Fruit fly (Drosophila melanogaster): ENCODE measurements around the gene alphaTub85E.

Gene alphaTub85E

DNA sequence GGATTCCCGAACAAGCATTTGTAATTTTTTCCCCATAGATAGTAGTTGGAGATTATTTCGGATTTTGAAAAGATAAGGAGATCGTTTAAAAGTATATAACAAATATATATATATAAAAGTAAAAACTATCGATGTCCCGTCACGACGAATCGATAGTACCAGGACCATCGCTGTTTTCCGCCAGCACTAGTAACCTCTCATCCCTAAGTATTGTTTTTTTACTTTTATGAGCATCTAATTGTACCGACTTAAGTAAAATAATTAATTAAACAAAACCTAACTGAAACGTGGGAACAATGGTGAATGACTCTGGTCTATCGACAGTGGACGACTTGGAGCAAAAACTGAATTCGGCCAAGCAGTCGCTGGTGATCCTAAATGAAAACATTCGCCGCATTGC, 7.7 kb upstream of the alphaTub85E start, which contains the start of gene Pnn:
TSS of gene Pnn (plus strand) at position 187 of the 400 bp plus-strand sequence.
- TF ChIP-seq Vsx2 (GFP tag; optimal IDR thresholded peaks at IDR 0.05; ENCODE audit: partially characterized antibody) = no peak
- no peak for TF ChIP-seq Rel (GFP tag; optimal IDR thresholded peaks at IDR 0.05)
- TF ChIP-seq Rel (tag; optimal IDR thresholded peaks at IDR 0.05) = peak; percentile 68
- no peak for TF ChIP-seq N (GFP tag; optimal IDR thresholded peaks at IDR 0.05)
- no peak for TF ChIP-seq Mio (GFP tag; optimal IDR thresholded peaks at IDR 0.05)
- TF ChIP-seq CrebA (GFP tag; optimal IDR thresholded peaks at IDR 0.05; ENCODE audit: borderline replicate concordance) = no peak
- TF ChIP-seq sage (GFP tag; optimal IDR thresholded peaks at IDR 0.05) = peak; percentile 32
- TF ChIP-seq Hr78 (GFP tag; optimal IDR thresholded peaks at IDR 0.05) = no peak
- TF ChIP-seq woc (GFP tag; optimal IDR thresholded peaks at IDR 0.05) = peak; percentile 39
- TF ChIP-seq fru (GFP tag; optimal IDR thresholded peaks at IDR 0.05) = no peak

DNA sequence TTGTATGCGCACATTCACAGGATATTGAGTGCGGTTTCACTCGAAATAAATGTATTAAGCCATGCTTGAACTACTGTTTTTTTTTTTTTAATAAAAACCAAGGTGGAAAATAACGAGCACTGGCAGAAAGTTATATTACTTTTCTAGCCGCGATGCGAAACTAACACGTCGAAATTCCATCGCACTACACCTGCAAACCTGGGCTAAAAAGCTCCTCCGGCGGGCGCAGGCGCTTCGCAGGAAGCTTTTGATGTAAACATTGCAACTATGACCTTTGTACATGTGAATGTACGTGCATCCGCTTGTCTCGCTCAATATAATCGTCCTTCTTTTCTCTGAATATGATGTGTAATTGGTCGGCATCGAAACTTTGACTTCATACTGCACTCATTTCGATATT, 6.7 kb upstream of the alphaTub85E start, which contains the start of gene side-VII:
TSS of gene side-VII (minus strand) at position 187 of the 400 bp plus-strand sequence.
- TF ChIP-seq sv (GFP tag; optimal IDR thresholded peaks at IDR 0.05) (no peak), br (GFP tag; optimal IDR thresholded peaks at IDR 0.05) (no peak), HLH106 (tag; optimal IDR thresholded peaks at IDR 0.05) (no peak), usp (GFP tag; optimal IDR thresholded peaks at IDR 0.05) (no peak), fru (GFP tag; optimal IDR thresholded peaks at IDR 0.05) (no peak), lola (GFP tag; optimal IDR thresholded peaks at IDR 0.05) (no peak), brk (GFP tag; optimal IDR thresholded peaks at IDR 0.05) (no peak), Myc (optimal IDR thresholded peaks at IDR 0.05) (no peak), h (GFP tag; optimal IDR thresholded peaks at IDR 0.05) (no peak), ey (GFP tag; optimal IDR thresholded peaks at IDR 0.05) (no peak), dsf (GFP tag; optimal IDR thresholded peaks at IDR 0.05; ENCODE audit: borderline replicate concordance) (no peak), Hr83 (GFP tag; optimal IDR thresholded peaks at IDR 0.05; ENCODE audit: poor library complexity, severe bottlenecking) (no peak), Dif (GFP tag; optimal IDR thresholded peaks at IDR 0.05; ENCODE audit: partially characterized antibody) (no peak), pan (optimal IDR thresholded peaks at IDR 0.05) (no peak), OdsH (GFP tag; optimal IDR thresholded peaks at IDR 0.05) (no peak), Sp1 (GFP tag; optimal IDR thresholded peaks at IDR 0.05) (no peak), Jra (GFP tag; optimal IDR thresholded peaks at IDR 0.05) (no peak)

DNA sequence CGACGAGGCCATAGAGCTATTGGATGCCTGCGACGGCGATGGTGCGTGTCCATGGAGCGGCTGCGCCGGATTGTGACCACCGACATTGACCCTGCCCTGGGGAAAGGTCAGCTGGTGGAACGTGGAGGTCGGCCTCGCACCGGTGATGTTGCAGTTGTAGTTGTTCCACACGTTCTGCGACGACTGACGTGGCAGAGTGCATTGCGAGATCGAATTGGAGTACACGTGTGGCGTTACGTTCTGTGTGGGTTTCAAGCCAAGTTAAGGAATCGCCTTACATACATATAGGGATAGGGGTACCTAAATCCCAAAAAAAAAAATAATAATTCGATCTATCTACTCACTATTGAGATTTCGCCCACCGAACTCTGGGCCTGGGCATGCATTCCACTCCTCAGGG, 2.1 kb upstream of the alphaTub85E start:
- TF ChIP-seq Hr83 (GFP tag; optimal IDR thresholded peaks at IDR 0.05; ENCODE audit: poor library complexity, severe bottlenecking) = no peak

DNA sequence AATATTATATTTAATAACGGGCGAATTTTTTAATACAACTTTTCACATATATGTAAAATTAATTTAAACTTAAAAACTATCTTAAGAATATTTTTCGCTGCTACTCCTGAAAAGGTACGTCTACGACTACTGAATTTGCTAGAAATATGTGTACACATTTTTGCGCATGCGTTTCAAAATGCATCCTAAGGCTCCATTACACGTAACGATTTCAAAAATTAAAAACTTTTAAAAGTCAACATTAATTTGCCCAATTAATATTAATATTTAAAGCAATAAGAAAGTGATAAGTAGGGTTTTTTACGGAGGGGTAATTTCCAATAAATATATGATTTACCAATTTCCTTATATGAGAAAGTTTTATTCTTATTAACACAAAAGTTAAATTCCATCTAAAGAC, 2.3 kb downstream of the alphaTub85E start, which contains the start of gene FoxP:
TSS of gene FoxP (minus strand) at position 89 of the 400 bp plus-strand sequence.
- TF ChIP-seq Vsx2 (GFP tag; optimal IDR thresholded peaks at IDR 0.05; ENCODE audit: partially characterized antibody) = peak; percentile 94
- peak; percentile 59 for TF ChIP-seq Dif (GFP tag; optimal IDR thresholded peaks at IDR 0.05; ENCODE audit: partially characterized antibody)
- no peak for TF ChIP-seq brk (GFP tag; optimal IDR thresholded peaks at IDR 0.05)

DNA sequence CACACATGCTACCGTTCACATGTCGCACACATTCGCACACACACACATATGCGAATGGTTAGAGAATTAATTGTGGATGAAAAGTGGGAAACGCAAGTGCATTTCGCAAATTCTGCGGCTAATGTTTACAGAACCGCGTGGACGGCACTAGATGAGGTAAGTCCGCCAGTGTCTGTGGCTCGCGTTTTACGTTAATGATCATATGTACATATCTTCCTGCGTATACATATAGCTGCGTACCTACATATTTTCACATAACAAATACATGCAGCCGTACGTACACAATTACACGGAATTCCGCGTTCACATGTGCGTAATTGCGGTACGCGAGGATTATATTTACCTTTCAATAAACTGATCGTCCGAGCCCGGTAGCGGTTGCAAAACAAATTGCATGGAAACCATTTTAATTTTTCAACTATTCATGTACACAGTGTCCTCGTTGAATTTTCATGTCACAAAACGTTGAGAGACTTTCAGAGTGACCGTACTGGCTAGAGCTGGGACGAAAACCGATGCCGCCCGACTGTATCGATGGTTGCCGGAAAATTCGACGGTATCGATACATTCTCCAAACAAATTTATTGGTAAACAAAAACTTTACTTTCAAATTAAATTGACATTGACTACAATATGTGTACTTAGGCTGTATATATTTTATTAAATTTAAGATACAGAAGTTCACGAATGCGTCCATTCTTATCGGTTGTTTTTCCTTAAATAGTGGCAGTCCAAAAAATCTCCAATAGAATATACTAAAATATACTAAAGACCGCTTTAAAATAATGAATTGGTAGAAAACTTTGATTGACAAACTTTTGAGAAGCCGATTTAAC, 7.7 kb downstream of the alphaTub85E start, which contains the start of gene hyd:
TSS of gene hyd (minus strand) at position 495 of the 836 bp plus-strand sequence.
- no peak for TF ChIP-seq brk (GFP tag; optimal IDR thresholded peaks at IDR 0.05)
- no peak for TF ChIP-seq Mio (GFP tag; optimal IDR thresholded peaks at IDR 0.05)
- TF ChIP-seq Hr78 (GFP tag; optimal IDR thresholded peaks at IDR 0.05) = no peak
- peak; percentile 78 for TF ChIP-seq N (GFP tag; optimal IDR thresholded peaks at IDR 0.05)
- no peak for TF ChIP-seq pan (optimal IDR thresholded peaks at IDR 0.05)
- no peak for TF ChIP-seq jim (GFP tag; optimal IDR thresholded peaks at IDR 0.05)
- no peak for TF ChIP-seq Hnf4 (GFP tag; optimal IDR thresholded peaks at IDR 0.05)
- TF ChIP-seq HLH106 (tag; optimal IDR thresholded peaks at IDR 0.05) = no peak

DNA sequence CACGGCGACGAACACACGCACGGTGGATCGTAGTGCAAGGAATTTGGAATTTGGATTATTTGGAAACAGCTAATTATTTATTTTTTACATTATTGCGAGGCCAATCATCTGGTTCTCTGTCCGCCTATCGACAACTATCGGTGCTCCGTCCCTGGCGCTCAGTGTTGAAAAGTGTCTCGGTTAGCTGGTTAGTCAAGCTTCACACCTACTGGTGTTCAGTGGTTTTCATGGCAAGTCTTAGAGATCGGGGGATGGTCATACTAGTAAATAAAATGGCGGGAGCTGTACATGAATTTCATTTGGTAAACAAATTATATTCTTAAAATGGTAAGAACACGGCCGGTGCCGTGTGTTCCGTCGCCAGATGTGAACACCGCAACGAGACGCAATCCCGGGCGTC, 22.2 kb downstream of the alphaTub85E start, which contains the start of the genes trbd and dmt:
TSS of gene trbd (minus strand) at position 152 of the 400 bp plus-strand sequence.
TSS of gene dmt (plus strand) at position 257 of the 400 bp plus-strand sequence.
- TF ChIP-seq h (GFP tag; optimal IDR thresholded peaks at IDR 0.05) (no peak), woc (GFP tag; optimal IDR thresholded peaks at IDR 0.05) (no peak), dmrt93B (GFP tag; optimal IDR thresholded peaks at IDR 0.05) (no peak), sv (GFP tag; optimal IDR thresholded peaks at IDR 0.05) (peak; percentile 37), Hr83 (GFP tag; optimal IDR thresholded peaks at IDR 0.05; ENCODE audit: poor library complexity, severe bottlenecking) (peak; percentile 71), Vsx2 (GFP tag; optimal IDR thresholded peaks at IDR 0.05; ENCODE audit: partially characterized antibody) (peak; percentile 100), OdsH (GFP tag; optimal IDR thresholded peaks at IDR 0.05) (peak; percentile 50), tai (GFP tag; optimal IDR thresholded peaks at IDR 0.05) (no peak), Abd-B (GFP tag; optimal IDR thresholded peaks at IDR 0.05) (no peak), dl (GFP tag; optimal IDR thresholded peaks at IDR 0.05; ENCODE audit: insufficient read depth in 1 of 2, partially characterized antibody in 2 of 2) (no peak), Rel (GFP tag; optimal IDR thresholded peaks at IDR 0.05) (no peak), Rel (tag; optimal IDR thresholded peaks at IDR 0.05) (peak; percentile 93), CG9705 (GFP tag; optimal IDR thresholded peaks at IDR 0.05) (peak; percentile 33)
